Worm (Caenorhabditis elegans): Measurements from ENCODE around the gene selt-1.1.

ce11 chrX:11509547-11509946, 36.7 kb downstream of the selt-1.1 start:
- TF ChIP-seq ztf-29 (GFP tag; IDR thresholded peaks at IDR 0.05) (no peak), med-1 (GFP tag; optimal IDR thresholded peaks at IDR 0.05; ENCODE audit: insufficient read depth) (no peak), flt-1 (GFP tag; IDR thresholded peaks at IDR 0.05) (no peak), ztf-23 (GFP tag; IDR thresholded peaks at IDR 0.05) (no peak), T22C8.4 (GFP tag; IDR thresholded peaks at IDR 0.05) (no peak)

All from whole organism, midembryonic.